Fruit fly (Drosophila melanogaster): Measurements from ENCODE around the gene CG3437.

The CG3437 gene

dm6 chr3L:9465652-9466244, 8.3 kb upstream of the CG3437 start (continued):
- no peak for TF ChIP-seq HLH4C (GFP tag; IDR thresholded peaks at IDR 0.05; ENCODE audit: partially characterized antibody)
- TF ChIP-seq CG4820 (GFP tag; optimal IDR thresholded peaks at IDR 0.05) = no peak
- TF ChIP-seq fd64A (GFP tag; optimal IDR thresholded peaks at IDR 0.05) = no peak
- no peak for TF ChIP-seq CG30403 (GFP tag; optimal IDR thresholded peaks at IDR 0.05)
- no peak for TF ChIP-seq fd96Cb (tag; optimal IDR thresholded peaks at IDR 0.05)
- 0 out of 3 replicates have a peak, but pooled peaks have one; percentile 16 for TF ChIP-seq Dbx (GFP tag; IDR thresholded peaks at IDR 0.05)
- TF ChIP-seq CG32767 (GFP tag; IDR thresholded peaks at IDR 0.05) = 0 out of 2 replicates have a peak, but pooled peaks have one; percentile 28
- no peak for TF ChIP-seq wdn (GFP tag; IDR thresholded peaks at IDR 0.05)
- no peak for TF ChIP-seq CG4854 (GFP tag; optimal IDR thresholded peaks at IDR 0.05)
- no peak for TF ChIP-seq CG17328 (GFP tag; IDR thresholded peaks at IDR 0.05)
- TF ChIP-seq Lim3 (GFP tag; IDR thresholded peaks at IDR 0.05) = no peak
- TF ChIP-seq Ravus (GFP tag; IDR thresholded peaks at IDR 0.05) = no peak
- TF ChIP-seq ase (GFP tag; IDR thresholded peaks at IDR 0.05) = no peak
- TF ChIP-seq Max (GFP tag; optimal IDR thresholded peaks at IDR 0.05) = no peak
- TF ChIP-seq Optix (GFP tag; IDR thresholded peaks at IDR 0.05) = no peak
- TF ChIP-seq gem (tag; optimal IDR thresholded peaks at IDR 0.05) = no peak
- TF ChIP-seq CG5953 (GFP tag; IDR thresholded peaks at IDR 0.05) = no peak
- no peak for TF ChIP-seq Dll (GFP tag; IDR thresholded peaks at IDR 0.05; ENCODE audit: partially characterized antibody)
- TF ChIP-seq lola (GFP tag; optimal IDR thresholded peaks at IDR 0.05) = no peak
- TF ChIP-seq Xrp1 (GFP tag; IDR thresholded peaks at IDR 0.05) = no peak
- TF ChIP-seq CG7963 (GFP tag; IDR thresholded peaks at IDR 0.05; ENCODE audit: partially characterized antibody) = no peak
- no peak for TF ChIP-seq schlank (tag; optimal IDR thresholded peaks at IDR 0.05)
- no peak for TF ChIP-seq HLH54F (GFP tag; optimal IDR thresholded peaks at IDR 0.05)
- TF ChIP-seq vfl (GFP tag; optimal IDR thresholded peaks at IDR 0.05) = no peak
- TF ChIP-seq zf30C (GFP tag; optimal IDR thresholded peaks at IDR 0.05) = no peak
- no peak for TF ChIP-seq D19A (tag; optimal IDR thresholded peaks at IDR 0.05)
- TF ChIP-seq lilli (GFP tag; optimal IDR thresholded peaks at IDR 0.05) = no peak
- TF ChIP-seq Spps (tag; optimal IDR thresholded peaks at IDR 0.05) = no peak
- TF ChIP-seq CG18619 (GFP tag; optimal IDR thresholded peaks at IDR 0.05) = no peak
- no peak for TF ChIP-seq slbo (GFP tag; IDR thresholded peaks at IDR 0.05)
- no peak for TF ChIP-seq B-H2 (GFP tag; optimal IDR thresholded peaks at IDR 0.05)
- no peak for TF ChIP-seq CG2678 (tag; optimal IDR thresholded peaks at IDR 0.05)
- TF ChIP-seq klu (GFP tag; IDR thresholded peaks at IDR 0.05) = no peak
- no peak for TF ChIP-seq sc (optimal IDR thresholded peaks at IDR 0.05)
- TF ChIP-seq sc (GFP tag; optimal IDR thresholded peaks at IDR 0.05) = no peak
- TF ChIP-seq row (GFP tag; IDR thresholded peaks at IDR 0.05) = peak; percentile 13; the same call in 1 of the 3 replicates
- TF ChIP-seq gce (GFP tag; IDR thresholded peaks at IDR 0.05) = no peak
- no peak for TF ChIP-seq CG17385 (GFP tag; optimal IDR thresholded peaks at IDR 0.05)
- TF ChIP-seq CG10267 (tag; optimal IDR thresholded peaks at IDR 0.05) = peak; percentile 24
- TF ChIP-seq phol (tag; optimal IDR thresholded peaks at IDR 0.05) = peak; percentile 5
- no peak for TF ChIP-seq shn (GFP tag; optimal IDR thresholded peaks at IDR 0.05)
- no peak for TF ChIP-seq CG6654 (GFP tag; optimal IDR thresholded peaks at IDR 0.05)
- TF ChIP-seq sob (GFP tag; IDR thresholded peaks at IDR 0.05) = no peak
- no peak for TF ChIP-seq kay (GFP tag; optimal IDR thresholded peaks at IDR 0.05)
- no peak for TF ChIP-seq CG31365 (tag; optimal IDR thresholded peaks at IDR 0.05)
- TF ChIP-seq abd-A (tag; optimal IDR thresholded peaks at IDR 0.05) = peak; percentile 99
- peak; percentile 15; the same call in 1 of the 2 replicates for TF ChIP-seq onecut (GFP tag; IDR thresholded peaks at IDR 0.05)
- no peak for TF ChIP-seq CG2116 (GFP tag; optimal IDR thresholded peaks at IDR 0.05)
- TF ChIP-seq MESR4 (GFP tag; optimal IDR thresholded peaks at IDR 0.05) = no peak
- TF ChIP-seq Scr (GFP tag; IDR thresholded peaks at IDR 0.05; ENCODE audit: partially characterized antibody) = no peak
